Worm (Caenorhabditis elegans) whole organism, L2 larva: ENCODE measurements around the gene nspc-1.
A peak's percentile ranks its signal among the peaks of the same experiment; 100 is the strongest.

ENCODE experiments used
- ZK546.5 ChIP-seq: sonication (generic microtip); optimal IDR thresholded peaks from 2 replicates; lab custom pipeline; 2017; ENCODE audit warnings: missing biosample characterization, missing genetic modification characterization
- alr-1 ChIP-seq: fragments of 150-350 bp; optimal IDR thresholded peaks from 2 replicates; lab custom pipeline; 2014; ENCODE audit warnings: missing biosample characterization, missing genetic modification characterization
- aly-2 ChIP-seq: fragments of 150-350 bp; optimal IDR thresholded peaks from 2 replicates; lab custom pipeline; 2014; ENCODE audit warnings: missing biosample characterization, missing genetic modification characterization
- ceh-16 ChIP-seq: fragments of 150-350 bp; optimal IDR thresholded peaks from 2 replicates; lab custom pipeline; 2014; ENCODE audit warnings: missing biosample characterization, missing genetic modification characterization
- elt-1 ChIP-seq: fragments of 150-350 bp; optimal IDR thresholded peaks from 2 replicates; lab custom pipeline; 2014; ENCODE audit warnings: missing biosample characterization, missing genetic modification characterization
- mab-5 ChIP-seq: fragments of 150-350 bp; optimal IDR thresholded peaks from 2 replicates; lab custom pipeline; 2014; ENCODE audit warnings: missing biosample characterization, missing genetic modification characterization
- nhr-10 ChIP-seq: sonication (generic microtip); optimal IDR thresholded peaks from 2 replicates; lab custom pipeline; 2017; ENCODE audit warnings: missing biosample characterization, missing genetic modification characterization
- sem-4 ChIP-seq: fragments of 150-350 bp; optimal IDR thresholded peaks from 2 replicates; lab custom pipeline; 2014; ENCODE audit warnings: missing biosample characterization, missing genetic modification reagents, missing genetic modification characterization
- skn-1 ChIP-seq: sonication (generic microtip); optimal IDR thresholded peaks from 2 replicates; lab custom pipeline; 2017; ENCODE audit warnings: missing biosample characterization, missing genetic modification characterization
- unc-55 ChIP-seq: fragments of 150-350 bp; sonication (generic microtip); optimal IDR thresholded peaks from 3 replicates; lab custom pipeline; 2014; ENCODE audit warnings: missing biosample characterization, missing genetic modification reagents, missing genetic modification characterization

DNA sequence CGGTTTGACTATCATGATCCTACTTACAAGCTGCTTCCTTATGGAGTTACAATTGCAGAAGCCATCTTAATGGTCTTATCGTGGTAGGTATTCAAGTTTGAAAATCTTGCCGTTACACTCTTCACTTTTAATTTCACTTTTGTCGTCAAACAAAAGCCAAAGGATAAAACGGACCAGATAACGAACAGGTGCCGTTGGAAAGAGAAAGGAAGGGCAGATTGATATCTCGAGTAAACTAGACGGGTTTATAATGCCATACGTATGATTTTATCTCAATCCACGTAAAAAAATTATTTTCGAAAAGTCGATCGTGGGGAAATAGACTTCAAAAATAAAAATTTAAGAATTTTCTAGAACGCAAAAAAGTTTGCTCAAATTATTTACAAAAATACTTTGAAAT, 19.1 kb upstream of the nspc-1 start:
- TF ChIP-seq skn-1 (no peak), unc-55 (no peak), ZK546.5 (tag; lab: Kevin White, UChicago) (no peak), sem-4 (tag; lab: Kevin White, UChicago) (no peak), nhr-10 (no peak), mab-5 (tag; lab: Kevin White, UChicago) (no peak), alr-1 (tag; lab: Kevin White, UChicago) (no peak), ceh-16 (tag; lab: Kevin White, UChicago) (peak; percentile 45), elt-1 (no peak), aly-2 (tag; lab: Kevin White, UChicago) (no peak)
